Fruit fly (Drosophila melanogaster): ENCODE data around the gene Srp72.
A peak's percentile ranks its signal among the peaks of the same experiment; 100 is the strongest.

Srp72 gene

DNA sequence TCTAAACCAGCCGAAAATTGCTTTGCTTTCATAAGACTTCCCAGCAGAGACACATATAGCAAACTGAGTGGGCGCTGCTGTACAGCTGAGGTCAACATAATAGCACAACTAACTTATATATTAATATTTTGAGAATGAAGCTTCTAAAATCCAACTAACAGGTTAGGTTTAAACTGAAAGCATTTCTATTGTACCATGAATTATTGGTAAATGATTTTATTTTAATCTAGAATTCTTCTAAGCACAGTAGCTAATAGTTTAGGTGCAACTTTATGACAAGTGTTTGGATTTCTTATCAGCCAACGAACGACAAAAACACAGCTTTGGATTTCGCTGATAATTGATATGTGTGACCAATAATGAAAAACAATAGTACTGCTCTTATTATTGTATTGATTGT is 33.5 kb upstream of the Srp72 start (continued):
- peak; percentile 35 for TF ChIP-seq emc (GFP tag; optimal IDR thresholded peaks at IDR 0.05)
- TF ChIP-seq CG7928 (GFP tag; optimal IDR thresholded peaks at IDR 0.05), result no peak
- no peak for TF ChIP-seq HLH4C (GFP tag; IDR thresholded peaks at IDR 0.05; ENCODE audit: partially characterized antibody)
- TF ChIP-seq CG13296 (GFP tag; optimal IDR thresholded peaks at IDR 0.05), result peak; percentile 73
- no peak for TF ChIP-seq pho (GFP tag; optimal IDR thresholded peaks at IDR 0.05)
- no peak for TF ChIP-seq dm (GFP tag; optimal IDR thresholded peaks at IDR 0.05)
- TF ChIP-seq HLHmδ (GFP tag; optimal IDR thresholded peaks at IDR 0.05), result no peak
- no peak for TF ChIP-seq CG7745 (tag; optimal IDR thresholded peaks at IDR 0.05)
- no peak for TF ChIP-seq Ets97D (GFP tag; optimal IDR thresholded peaks at IDR 0.05)
- TF ChIP-seq CG11723 (GFP tag; optimal IDR thresholded peaks at IDR 0.05), result no peak
- TF ChIP-seq NfI (GFP tag; optimal IDR thresholded peaks at IDR 0.05), result peak; percentile 2
- no peak for TF ChIP-seq CG16815 (GFP tag; optimal IDR thresholded peaks at IDR 0.05)
- TF ChIP-seq Hr39 (optimal IDR thresholded peaks at IDR 0.05), result no peak
- no peak for TF ChIP-seq CG17802 (tag; optimal IDR thresholded peaks at IDR 0.05)
- no peak for TF ChIP-seq MESR4 (GFP tag; optimal IDR thresholded peaks at IDR 0.05)
- TF ChIP-seq Chrac-16 (GFP tag; optimal IDR thresholded peaks at IDR 0.05), result no peak
- no peak for TF ChIP-seq Elba2 (GFP tag; optimal IDR thresholded peaks at IDR 0.05)
- TF ChIP-seq z (GFP tag; IDR thresholded peaks at IDR 0.05), result no peak
- no peak for TF ChIP-seq CG10654 (GFP tag; optimal IDR thresholded peaks at IDR 0.05)
- peak; percentile 13 for TF ChIP-seq zfh2 (GFP tag; optimal IDR thresholded peaks at IDR 0.05)
- no peak for TF ChIP-seq CG6791 (GFP tag; IDR thresholded peaks at IDR 0.05; ENCODE audit: partially characterized antibody)
- TF ChIP-seq CG15601 (tag; optimal IDR thresholded peaks at IDR 0.05), result no peak
- TF ChIP-seq unc-4 (GFP tag; IDR thresholded peaks at IDR 0.05; ENCODE audit: partially characterized antibody), result no peak
- TF ChIP-seq bab2 (GFP tag; optimal IDR thresholded peaks at IDR 0.05), result peak; percentile 32
- no peak for TF ChIP-seq Hand (GFP tag; optimal IDR thresholded peaks at IDR 0.05)
- 0 out of 2 replicates have a peak, but pooled peaks have one; percentile 11 for TF ChIP-seq bbx (GFP tag; IDR thresholded peaks at IDR 0.05; ENCODE audit: partially characterized antibody)
- TF ChIP-seq CG1024 (GFP tag; IDR thresholded peaks at IDR 0.05), result 0 out of 2 replicates have a peak, but pooled peaks have one; percentile 12
- TF ChIP-seq Asciz (GFP tag; optimal IDR thresholded peaks at IDR 0.05), result peak; percentile 34
- no peak; the same call in 1 of the 2 replicates for TF ChIP-seq CG14667 (GFP tag; IDR thresholded peaks at IDR 0.05)
- TF ChIP-seq CG4424 (GFP tag; optimal IDR thresholded peaks at IDR 0.05), result peak; percentile 47
- no peak for TF ChIP-seq chinmo (GFP tag; IDR thresholded peaks at IDR 0.05; ENCODE audit: partially characterized antibody)
- TF ChIP-seq Nf-YB (GFP tag; optimal IDR thresholded peaks at IDR 0.05), result no peak
- no peak for TF ChIP-seq Xbp1 (GFP tag; optimal IDR thresholded peaks at IDR 0.05)
- TF ChIP-seq stc (GFP tag; IDR thresholded peaks at IDR 0.05), result peak; percentile 77
- TF ChIP-seq CG15479 (GFP tag; optimal IDR thresholded peaks at IDR 0.05), result no peak
- TF ChIP-seq Dfd (GFP tag; optimal IDR thresholded peaks at IDR 0.05), result no peak
- no peak for TF ChIP-seq wdn (GFP tag; IDR thresholded peaks at IDR 0.05)
- TF ChIP-seq gce (GFP tag; IDR thresholded peaks at IDR 0.05), result no peak
- no peak for TF ChIP-seq lola (GFP tag; optimal IDR thresholded peaks at IDR 0.05)
- TF ChIP-seq onecut (GFP tag; IDR thresholded peaks at IDR 0.05), result peak; percentile 44
- TF ChIP-seq CG9876 (GFP tag; optimal IDR thresholded peaks at IDR 0.05), result no peak
- TF ChIP-seq CkIIα-i1 (GFP tag; IDR thresholded peaks at IDR 0.05), result no peak
- TF ChIP-seq CG10267 (tag; optimal IDR thresholded peaks at IDR 0.05), result no peak
- peak; percentile 48 for TF ChIP-seq nau (GFP tag; optimal IDR thresholded peaks at IDR 0.05)
- peak; percentile 2 for TF ChIP-seq PHDP (tag; optimal IDR thresholded peaks at IDR 0.05)
- TF ChIP-seq CG17328 (GFP tag; IDR thresholded peaks at IDR 0.05), result no peak
- TF ChIP-seq CG7357 (GFP tag; IDR thresholded peaks at IDR 0.05), result no peak
- no peak for TF ChIP-seq bowl (GFP tag; IDR thresholded peaks at IDR 0.05)
- TF ChIP-seq sr (GFP tag; IDR thresholded peaks at IDR 0.05), result peak; percentile 80
- no peak for TF ChIP-seq crp (GFP tag; optimal IDR thresholded peaks at IDR 0.05)
- no peak for TF ChIP-seq Doc3 (GFP tag; IDR thresholded peaks at IDR 0.05; ENCODE audit: partially characterized antibody)
